Worm (Caenorhabditis elegans): ENCODE measurements around the gene ZK637.12.

ZK637.12 gene

ce11 chrIII:8973163-8973562 lies 49.1 kb downstream of the ZK637.12 start:
- TF ChIP-seq ztf-11 (tag; optimal IDR thresholded peaks at IDR 0.05) (no peak), C34F6.9 (tag; optimal IDR thresholded peaks at IDR 0.05) (peak; percentile 10), ceh-16 (tag; optimal IDR thresholded peaks at IDR 0.05) (no peak), nhr-12 (tag; optimal IDR thresholded peaks at IDR 0.05) (no peak), unc-55 (GFP tag; optimal IDR thresholded peaks at IDR 0.05) (peak; percentile 12), ZK546.5 (tag; optimal IDR thresholded peaks at IDR 0.05) (no peak)

ce11 chrIII:8973826-8974225 lies 49.8 kb downstream of the ZK637.12 start, which contains the start of gene R08D7.5:
Gene R08D7.5, plus strand, starts transcription at chrIII:8974126.
- TF ChIP-seq ceh-82 (tag; optimal IDR thresholded peaks at IDR 0.05) (no peak), lin-11 (tag; optimal IDR thresholded peaks at IDR 0.05) (no peak), crh-2 (tag; optimal IDR thresholded peaks at IDR 0.05) (no peak), skn-1 (tag; optimal IDR thresholded peaks at IDR 0.05) (no peak)

DNA sequence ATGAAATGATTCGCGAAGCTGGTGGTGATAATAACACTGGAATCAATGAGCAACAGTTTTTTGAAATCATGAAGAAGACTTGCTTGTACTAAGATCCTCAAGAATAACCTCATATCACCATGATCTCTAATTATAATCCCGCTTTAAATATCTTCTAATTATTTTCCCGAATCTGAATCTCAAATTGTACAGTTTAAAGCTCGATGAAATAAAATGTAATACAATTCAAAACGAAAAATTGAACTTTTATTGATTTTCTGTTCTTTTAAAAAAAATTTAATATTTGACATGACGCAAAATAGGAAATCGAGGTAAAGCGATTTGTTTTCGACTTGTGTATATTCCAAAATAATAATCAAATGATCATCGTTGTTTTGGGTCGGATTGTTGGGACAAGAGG lies 50.8 kb downstream of the ZK637.12 start:
- no peak for TF ChIP-seq mbf-1 (tag; optimal IDR thresholded peaks at IDR 0.05)
- TF ChIP-seq F13H6.1 (tag; optimal IDR thresholded peaks at IDR 0.05): no peak
- TF ChIP-seq nhr-21 (tag; optimal IDR thresholded peaks at IDR 0.05): peak; percentile 58
- peak; percentile 28 for TF ChIP-seq blmp-1 (tag; optimal IDR thresholded peaks at IDR 0.05; ENCODE audit: insufficient read depth)
- peak; percentile 24 for TF ChIP-seq Y55F3AM.14 (GFP tag; optimal IDR thresholded peaks at IDR 0.05)

All from whole organism, L2 larva.